Worm (Caenorhabditis elegans) whole organism, L2 larva: ENCODE data around the gene sre-13.

Experiments used
- ZK546.5 ChIP-seq: sonication (generic microtip); optimal IDR thresholded peaks from 2 replicates; lab custom pipeline; 2017; ENCODE audit warnings: missing biosample characterization, missing genetic modification characterization
- aly-2 ChIP-seq: fragments of 150-350 bp; optimal IDR thresholded peaks from 2 replicates; lab custom pipeline; 2014; ENCODE audit warnings: missing biosample characterization, missing genetic modification characterization
- fos-1 ChIP-seq: fragments of 150-350 bp; optimal IDR thresholded peaks from 2 replicates; lab custom pipeline; 2014; ENCODE audit warnings: missing biosample characterization, missing genetic modification characterization
- lin-13 ChIP-seq: fragments of 150-350 bp; optimal IDR thresholded peaks from 2 replicates; lab custom pipeline; 2014; ENCODE audit warnings: missing biosample characterization, missing genetic modification reagents, missing genetic modification characterization
- lin-39 ChIP-seq: fragments of 150-350 bp; optimal IDR thresholded peaks from 2 replicates; lab custom pipeline; 2014; ENCODE audit warnings: missing biosample characterization, missing genetic modification reagents, missing genetic modification characterization
- mdl-1 ChIP-seq, 2 experiments: fragments of 150-350 bp in 1 of 2; sonication (generic microtip) in 1 of 2; optimal IDR thresholded peaks; 2 replicates each; lab custom pipeline; 2017; ENCODE audit warnings: missing biosample characterization in 2 of 2, missing genetic modification characterization in 2 of 2
- nhr-11 ChIP-seq: fragments of 150-350 bp; optimal IDR thresholded peaks from 2 replicates; lab custom pipeline; 2014; ENCODE audit warnings: missing biosample characterization, missing genetic modification characterization
- nhr-21 ChIP-seq: fragments of 150-350 bp; optimal IDR thresholded peaks from 2 replicates; lab custom pipeline; 2014; ENCODE audit warnings: missing biosample characterization, missing genetic modification characterization
- nhr-23 ChIP-seq: fragments of 150-350 bp; optimal IDR thresholded peaks from 2 replicates; lab custom pipeline; 2014; ENCODE audit warnings: missing biosample characterization, missing genetic modification reagents, missing genetic modification characterization
- nhr-25 ChIP-seq: fragments of 150-350 bp; sonication (generic microtip); optimal IDR thresholded peaks from 3 replicates; lab custom pipeline; 2014; ENCODE audit warnings: missing biosample characterization, missing genetic modification characterization
- snpc-4 ChIP-seq: fragments of 150-350 bp; optimal IDR thresholded peaks from 2 replicates; lab custom pipeline; 2014; ENCODE audit warnings: missing biosample characterization, missing genetic modification characterization
- unc-39 ChIP-seq: fragments of 150-350 bp; optimal IDR thresholded peaks from 2 replicates; lab custom pipeline; 2014; ENCODE audit warnings: missing biosample characterization, missing genetic modification characterization

DNA sequence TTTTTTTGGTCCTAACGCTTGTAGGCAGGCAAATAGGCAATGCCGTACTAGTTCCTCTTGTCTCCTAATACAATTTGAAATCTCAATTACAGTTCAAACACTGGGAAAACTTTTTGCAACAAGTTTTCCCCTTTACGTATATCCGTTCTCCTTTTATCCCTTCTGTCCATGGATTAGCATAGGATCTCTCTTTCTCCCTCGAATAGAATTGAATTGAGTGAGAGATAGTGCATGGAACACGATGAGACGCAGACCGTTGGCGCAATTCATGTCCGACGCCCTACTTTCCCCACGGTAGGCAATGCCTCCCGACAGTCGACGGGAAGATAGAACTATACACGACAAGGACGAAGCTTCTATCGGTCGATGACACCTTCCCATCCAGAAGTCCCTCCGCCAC is 41.5 kb upstream of the sre-13 start, which contains the start of gene hhat-1:
- no peak for TF ChIP-seq nhr-23 (tag; lab: Kevin White, UChicago)
- TF ChIP-seq nhr-25 (tag; lab: Kevin White, UChicago), result no peak
- TF ChIP-seq lin-39 (tag; lab: Kevin White, UChicago), result no peak
- TF ChIP-seq unc-39 (tag; lab: Kevin White, UChicago), result no peak
- TF ChIP-seq snpc-4 (tag; lab: Kevin White, UChicago), result no peak
- no peak for TF ChIP-seq aly-2 (tag; lab: Kevin White, UChicago)
- TF ChIP-seq nhr-11, result no peak
- no peak for TF ChIP-seq lin-13 (GFP tag; lab: Kevin White, UChicago)
- TF ChIP-seq mdl-1 (tag; optimal IDR thresholded peaks at IDR 0.05; lab: Kevin White, UChicago), result no peak
- no peak for TF ChIP-seq ZK546.5 (tag; lab: Kevin White, UChicago)
- TF ChIP-seq nhr-21 (tag; lab: Kevin White, UChicago), result no peak
- TF ChIP-seq fos-1 (tag; lab: Kevin White, UChicago), result no peak
